Worm (Caenorhabditis elegans) whole organism, early embryonic: ENCODE results near the gene B0252.11.

Experiments
- B0310.2 ChIP-seq: sonication (generic microtip); optimal IDR thresholded peaks from 2 replicates; lab custom pipeline; 2016; ENCODE audit warnings: mild to moderate bottlenecking, missing genetic modification characterization, missing compliant biosample characterization
- aly-1 ChIP-seq: sonication (generic microtip); optimal IDR thresholded peaks from 2 replicates; lab custom pipeline; 2016; ENCODE audit warnings: missing genetic modification characterization, missing compliant biosample characterization
- ama-1 ChIP-seq: fragments of 150-350 bp; optimal IDR thresholded peaks from 2 replicates; lab custom pipeline; 2014
- ceh-13 ChIP-seq: fragments of 200-800 bp; sonication (Bioruptor generic); optimal IDR thresholded peaks from 2 replicates; lab custom pipeline; 2018; ENCODE audit warnings: mild to moderate bottlenecking, missing genetic modification characterization, missing compliant biosample characterization
- ets-7 ChIP-seq: sonication (generic microtip); optimal IDR thresholded peaks from 2 replicates; lab custom pipeline; 2016; ENCODE audit warnings: missing genotype, missing genetic modification characterization, missing compliant biosample characterization
- flt-1 ChIP-seq: fragments of 200-800 bp; sonication (Bioruptor generic); IDR thresholded peaks from 2 replicates; pipeline ENCODE4 v1.3.6; 2022; ENCODE audit warnings: missing genetic modification characterization, missing compliant biosample characterization
- hmg-4 ChIP-seq: fragments of 200-800 bp; sonication (Bioruptor generic); optimal IDR thresholded peaks from 2 replicates; lab custom pipeline; 2018; ENCODE audit warnings: mild to moderate bottlenecking, missing genetic modification characterization, missing compliant biosample characterization
- hnd-1 ChIP-seq: sonication (generic microtip); optimal IDR thresholded peaks from 2 replicates; lab custom pipeline; 2016; ENCODE audit warnings: missing genetic modification characterization, missing compliant biosample characterization
- tbx-11 ChIP-seq: fragments of 200-800 bp; sonication (Bioruptor generic); IDR thresholded peaks from 2 replicates; pipeline ENCODE4 v1.3.6; 2022; ENCODE audit warnings: missing genetic modification characterization, missing compliant biosample characterization
- tbx-37 ChIP-seq: fragments of 200-800 bp; sonication (Bioruptor generic); conservative IDR thresholded peaks from 2 replicates; pipeline ENCODE4 v1.3.6; 2022; ENCODE audit warnings: missing genetic modification reagents, missing genetic modification characterization, missing compliant biosample characterization

ce11 chrII:6891838-6892237, 25.8 kb downstream of the B0252.11 start:
- no peak for TF ChIP-seq hmg-4
- no peak for TF ChIP-seq ets-7 (tag; lab: Kevin White, UChicago)
- TF ChIP-seq hnd-1 (tag; lab: Kevin White, UChicago): no peak
- TF ChIP-seq ama-1: no peak
- no peak for TF ChIP-seq flt-1 (GFP tag; lab: Robert Waterston, UW)
- no peak for TF ChIP-seq tbx-37 (GFP tag; lab: Robert Waterston, UW)
- no peak for TF ChIP-seq aly-1 (tag; lab: Kevin White, UChicago)
- TF ChIP-seq ceh-13: no peak
- no peak for TF ChIP-seq B0310.2 (tag; lab: Kevin White, UChicago)
- no peak for TF ChIP-seq tbx-11 (GFP tag; lab: Robert Waterston, UW)
